Worm (Caenorhabditis elegans): Measurements from ENCODE around the gene mrp-6.
A peak's percentile ranks its signal among the peaks of the same experiment; 100 is the strongest.

The mrp-6 gene

ce11 chrX:4147600-4148448, 38.7 kb downstream of the mrp-6 start (continued):
- no peak for TF ChIP-seq ceh-28 (tag; optimal IDR thresholded peaks at IDR 0.05)
- no peak for TF ChIP-seq mdl-1 (tag; optimal IDR thresholded peaks at IDR 0.05)
- TF ChIP-seq hlh-30 (tag; optimal IDR thresholded peaks at IDR 0.05; ENCODE audit: insufficient read depth) = peak; percentile 45
- no peak for TF ChIP-seq nhr-11 (tag; optimal IDR thresholded peaks at IDR 0.05)
- TF ChIP-seq Y5F2A.4 (GFP tag; optimal IDR thresholded peaks at IDR 0.05) = no peak
- no peak for TF ChIP-seq spr-3 (GFP tag; optimal IDR thresholded peaks at IDR 0.05)
- no peak for TF ChIP-seq saeg-2 (GFP tag; IDR thresholded peaks at IDR 0.05)
- peak; percentile 25 for TF ChIP-seq hlh-11 (tag; optimal IDR thresholded peaks at IDR 0.05)
- TF ChIP-seq snpc-4 (tag; optimal IDR thresholded peaks at IDR 0.05) = no peak
- 0 out of 2 replicates have a peak, but pooled peaks have one; percentile 4 for TF ChIP-seq dmd-9 (GFP tag; IDR thresholded peaks at IDR 0.05)
- TF ChIP-seq lin-13 (GFP tag; optimal IDR thresholded peaks at IDR 0.05) = no peak
- TF ChIP-seq unc-130 (GFP tag; optimal IDR thresholded peaks at IDR 0.05) = no peak
- TF ChIP-seq mxl-3 (GFP tag; optimal IDR thresholded peaks at IDR 0.05) = no peak
- TF ChIP-seq lin-39 (tag; optimal IDR thresholded peaks at IDR 0.05) = no peak
- no peak for TF ChIP-seq F44E2.7 (GFP tag; IDR thresholded peaks at IDR 0.05)
- no peak for TF ChIP-seq ceh-44 (GFP tag; IDR thresholded peaks at IDR 0.05)
- TF ChIP-seq fkh-10 (GFP tag; optimal IDR thresholded peaks at IDR 0.05) = no peak
- no peak for TF ChIP-seq set-16 (GFP tag; IDR thresholded peaks at IDR 0.05)
- no peak for TF ChIP-seq nhr-6 (tag; optimal IDR thresholded peaks at IDR 0.05)
- peak; percentile 44 for TF ChIP-seq nhr-25 (tag; optimal IDR thresholded peaks at IDR 0.05; ENCODE audit: borderline replicate concordance, insufficient read depth)
- TF ChIP-seq dmd-6 (GFP tag; IDR thresholded peaks at IDR 0.05) = no peak
- TF ChIP-seq cey-2 (tag; optimal IDR thresholded peaks at IDR 0.05; ENCODE audit: borderline replicate concordance, insufficient read depth) = no peak
- no peak; the same call in 1 of the 2 replicates for TF ChIP-seq ZK337.2 (GFP tag; IDR thresholded peaks at IDR 0.05)
- peak; percentile 83 for TF ChIP-seq Y75B8A.6 (GFP tag; IDR thresholded peaks at IDR 0.05)
- TF ChIP-seq lin-15B (tag; optimal IDR thresholded peaks at IDR 0.05) = no peak
- peak; percentile 50 for TF ChIP-seq nhr-102 (tag; optimal IDR thresholded peaks at IDR 0.05)
- TF ChIP-seq gei-8 (GFP tag; optimal IDR thresholded peaks at IDR 0.05) = no peak
- TF ChIP-seq nhr-10 (tag; optimal IDR thresholded peaks at IDR 0.05) = no peak
- TF ChIP-seq mes-2 (tag; optimal IDR thresholded peaks at IDR 0.05; ENCODE audit: poor library complexity, severe bottlenecking) = no peak
- TF ChIP-seq attf-4 (tag; optimal IDR thresholded peaks at IDR 0.05) = no peak
- peak; percentile 70 for TF ChIP-seq T26A8.4 (GFP tag; IDR thresholded peaks at IDR 0.05)
- 0 out of 2 replicates have a peak, but pooled peaks have one; percentile 34 for TF ChIP-seq tag-97 (GFP tag; IDR thresholded peaks at IDR 0.05)
- TF ChIP-seq lin-38 (GFP tag; IDR thresholded peaks at IDR 0.05) = no peak; the same call in 1 of the 2 replicates
- TF ChIP-seq T20F7.1 (GFP tag; optimal IDR thresholded peaks at IDR 0.05) = peak; percentile 30
- TF ChIP-seq lim-7 (GFP tag; IDR thresholded peaks at IDR 0.05) = peak; percentile 63; the same call in 1 of the 2 replicates
- peak; percentile 48 for TF ChIP-seq mdt-29 (GFP tag; IDR thresholded peaks at IDR 0.05)
- 0 out of 2 replicates have a peak, but pooled peaks have one; percentile 7 for TF ChIP-seq snpc-1.2 (GFP tag; IDR thresholded peaks at IDR 0.05)
- no peak for TF ChIP-seq spr-1 (tag; optimal IDR thresholded peaks at IDR 0.05)
- no peak for TF ChIP-seq egl-27 (tag; optimal IDR thresholded peaks at IDR 0.05)
- no peak for TF ChIP-seq ztf-11 (tag; optimal IDR thresholded peaks at IDR 0.05)
- TF ChIP-seq ces-1 (GFP tag; optimal IDR thresholded peaks at IDR 0.05) = no peak
- no peak for TF ChIP-seq nhr-237 (tag; optimal IDR thresholded peaks at IDR 0.05)
- TF ChIP-seq ZK546.5 (tag; optimal IDR thresholded peaks at IDR 0.05) = no peak
- TF ChIP-seq dve-1 (tag; optimal IDR thresholded peaks at IDR 0.05; ENCODE audit: insufficient read depth) = peak; percentile 39
- no peak for TF ChIP-seq skn-1 (tag; optimal IDR thresholded peaks at IDR 0.05)
- no peak for TF ChIP-seq jun-1 (tag; optimal IDR thresholded peaks at IDR 0.05)
- TF ChIP-seq daf-19 (GFP tag; conservative IDR thresholded peaks at IDR 0.05) = no peak
- no peak for TF ChIP-seq lir-3 (tag; optimal IDR thresholded peaks at IDR 0.05)
- no peak for TF ChIP-seq F26F4.8 (GFP tag; conservative IDR thresholded peaks at IDR 0.05)

Measured in whole organism, L4 larva.